Fruit fly (Drosophila melanogaster) whole organism, wandering third instar larva: ENCODE measurements around the gene Lrch.

ENCODE experiments used
- Abd-B ChIP-seq: fragments of >200 bp; optimal IDR thresholded peaks from 2 replicates; lab custom pipeline; 2017; ENCODE audit warnings: missing biosample characterization, missing genetic modification characterization
- CG9705 ChIP-seq: fragments of 200-800 bp; sonication (Bioruptor generic); optimal IDR thresholded peaks from 2 replicates; lab custom pipeline; 2018; ENCODE audit warnings: missing biosample characterization, mild to moderate bottlenecking, missing genetic modification characterization
- Dfd ChIP-seq: fragments of >200 bp; optimal IDR thresholded peaks from 2 replicates; lab custom pipeline; 2017; ENCODE audit warnings: missing biosample characterization, missing genetic modification characterization
- Dif ChIP-seq: fragments of 200-275, 200-300 bp; sonication (Bioruptor generic); optimal IDR thresholded peaks from 2 replicates; lab custom pipeline; 2018; ENCODE audit warnings: missing biosample characterization, missing genetic modification characterization; ENCODE audit not compliant: partially characterized antibody
- GATAd ChIP-seq: sonication (Bioruptor generic); optimal IDR thresholded peaks from 2 replicates; lab custom pipeline; 2016; ENCODE audit warnings: missing biosample characterization, missing genetic modification characterization
- HLH106 ChIP-seq: fragments of 200-800 bp; optimal IDR thresholded peaks from 3 replicates; lab custom pipeline; 2019; ENCODE audit warnings: missing biosample characterization, mild to moderate bottlenecking, missing genetic modification characterization, moderate library complexity
- Hnf4 ChIP-seq: fragments of 200-800 bp; sonication (Bioruptor generic); optimal IDR thresholded peaks from 2 replicates; lab custom pipeline; 2016; ENCODE audit warnings: missing biosample characterization, mild to moderate bottlenecking, missing genetic modification characterization
- Hr78 ChIP-seq: fragments of >200 bp; optimal IDR thresholded peaks from 2 replicates; lab custom pipeline; 2017; ENCODE audit warnings: missing biosample characterization, missing genetic modification characterization
- Jra ChIP-seq: sonication (Bioruptor generic); optimal IDR thresholded peaks from 2 replicates; lab custom pipeline; 2016; ENCODE audit warnings: missing biosample characterization, missing genetic modification characterization
- Mio ChIP-seq: sonication (Bioruptor generic); optimal IDR thresholded peaks from 2 replicates; lab custom pipeline; 2016; ENCODE audit warnings: missing biosample characterization, missing genetic modification characterization
- Myc ChIP-seq: fragments of >200 bp; optimal IDR thresholded peaks from 2 replicates; lab custom pipeline; 2017
- OdsH ChIP-seq: fragments of 200-800 bp; sonication (Bioruptor generic); optimal IDR thresholded peaks from 2 replicates; lab custom pipeline; 2016; ENCODE audit warnings: missing biosample characterization, mild to moderate bottlenecking, missing genetic modification characterization
- Rel ChIP-seq, 2 experiments: fragments of 200-800 bp; sonication (Bioruptor generic) in 1 of 2; optimal IDR thresholded peaks; 2 replicates in 1 of 2; 3 replicates in 1 of 2; lab custom pipeline; 2016 to 2019; ENCODE audit warnings: mild to moderate bottlenecking in 2 of 2, missing biosample characterization in 2 of 2, missing genetic modification characterization in 2 of 2, moderate library complexity in 1 of 2
- Sp1 ChIP-seq: fragments of 200-800 bp; sonication (Bioruptor generic); optimal IDR thresholded peaks from 3 replicates; lab custom pipeline; 2019; ENCODE audit warnings: missing biosample characterization, mild to moderate bottlenecking, missing genetic modification characterization, moderate library complexity
- Vsx2 ChIP-seq: fragments of 200-300, 225-300 bp; sonication (Bioruptor generic); optimal IDR thresholded peaks from 2 replicates; lab custom pipeline; 2018; ENCODE audit warnings: missing biosample characterization, missing genetic modification characterization; ENCODE audit not compliant: partially characterized antibody
- br ChIP-seq: fragments of 200-800 bp; sonication (Bioruptor generic); optimal IDR thresholded peaks from 2 replicates; lab custom pipeline; 2016; ENCODE audit warnings: missing biosample characterization, missing genetic modification characterization
- brk ChIP-seq: fragments of 200-800 bp; sonication (Bioruptor generic); optimal IDR thresholded peaks from 2 replicates; lab custom pipeline; 2016; ENCODE audit warnings: missing biosample characterization, mild to moderate bottlenecking, missing genetic modification characterization
- dl ChIP-seq, 2 experiments: fragments of 175-275, 200-275 bp in 1 of 2; fragments of 200-275 bp in 1 of 2; sonication (Bioruptor generic); optimal IDR thresholded peaks; lab custom pipeline; 2018; ENCODE audit warnings: mild to moderate bottlenecking in 2 of 2, missing biosample characterization in 2 of 2, missing genetic modification characterization in 2 of 2, moderate library complexity in 2 of 2; ENCODE audit not compliant: partially characterized antibody in 2 of 2, insufficient read depth in 1 of 2
- dmrt93B ChIP-seq: fragments of 200-800 bp; sonication (Bioruptor generic); optimal IDR thresholded peaks from 2 replicates; lab custom pipeline; 2018; ENCODE audit warnings: missing biosample characterization, mild to moderate bottlenecking, missing genetic modification characterization
- dsf ChIP-seq: sonication (Bioruptor generic); optimal IDR thresholded peaks from 2 replicates; lab custom pipeline; 2016; ENCODE audit warnings: missing biosample characterization, missing genetic modification characterization, borderline replicate concordance
- ey ChIP-seq: fragments of 200-800 bp; sonication (Bioruptor generic); optimal IDR thresholded peaks from 2 replicates; lab custom pipeline; 2016; ENCODE audit warnings: missing biosample characterization, missing genetic modification characterization
- foxo ChIP-seq, 2 experiments: fragments of 200-800 bp; sonication (Bioruptor generic); optimal IDR thresholded peaks; 2 replicates in 1 of 2; 3 replicates in 1 of 2; lab custom pipeline; 2016 to 2017; ENCODE audit warnings: missing biosample characterization in 2 of 2, missing genetic modification characterization in 2 of 2
- fru ChIP-seq: fragments of 200-800 bp; sonication (Bioruptor generic); optimal IDR thresholded peaks from 3 replicates; lab custom pipeline; 2016; ENCODE audit warnings: missing biosample characterization, mild to moderate bottlenecking, missing genetic modification characterization
- h ChIP-seq: fragments of 200-800 bp; sonication (Bioruptor generic); optimal IDR thresholded peaks from 3 replicates; lab custom pipeline; 2016; ENCODE audit warnings: missing biosample characterization, mild to moderate bottlenecking, missing genetic modification characterization
- jim ChIP-seq: fragments of 175-275, 200-325 bp; sonication (Bioruptor generic); optimal IDR thresholded peaks from 2 replicates; lab custom pipeline; 2016; ENCODE audit warnings: missing biosample characterization, mild to moderate bottlenecking, missing genetic modification characterization
- lola ChIP-seq: fragments of >200 bp; optimal IDR thresholded peaks from 2 replicates; lab custom pipeline; 2017; ENCODE audit warnings: missing biosample characterization, missing genetic modification characterization
- pan ChIP-seq: fragments of >200 bp; optimal IDR thresholded peaks from 2 replicates; lab custom pipeline; 2017
- psq ChIP-seq: fragments of 200-800 bp; sonication (Bioruptor generic); optimal IDR thresholded peaks from 3 replicates; lab custom pipeline; 2017; ENCODE audit warnings: missing biosample characterization, mild to moderate bottlenecking, missing genetic modification characterization, moderate library complexity
- rgr ChIP-seq: fragments of 200-800 bp; sonication (Bioruptor generic); optimal IDR thresholded peaks from 3 replicates; lab custom pipeline; 2016; ENCODE audit warnings: missing biosample characterization, mild to moderate bottlenecking, missing genetic modification characterization
- sage ChIP-seq: fragments of 200-800 bp; sonication (Bioruptor generic); optimal IDR thresholded peaks from 2 replicates; lab custom pipeline; 2016; ENCODE audit warnings: missing biosample characterization, mild to moderate bottlenecking, missing genetic modification characterization
- sv ChIP-seq: fragments of 200-800 bp; sonication (Bioruptor generic); optimal IDR thresholded peaks from 3 replicates; lab custom pipeline; 2016; ENCODE audit warnings: missing biosample characterization, missing genetic modification characterization
- tai ChIP-seq: sonication (Bioruptor generic); optimal IDR thresholded peaks from 2 replicates; lab custom pipeline; 2016; ENCODE audit warnings: missing biosample characterization, missing genetic modification characterization
- usp ChIP-seq: fragments of >200 bp; optimal IDR thresholded peaks from 2 replicates; lab custom pipeline; 2017; ENCODE audit warnings: missing biosample characterization, missing genetic modification characterization
- woc ChIP-seq: sonication (Bioruptor generic); optimal IDR thresholded peaks from 2 replicates; lab custom pipeline; 2016; ENCODE audit warnings: missing biosample characterization, mild to moderate bottlenecking, missing genetic modification characterization

Lrch gene

DNA sequence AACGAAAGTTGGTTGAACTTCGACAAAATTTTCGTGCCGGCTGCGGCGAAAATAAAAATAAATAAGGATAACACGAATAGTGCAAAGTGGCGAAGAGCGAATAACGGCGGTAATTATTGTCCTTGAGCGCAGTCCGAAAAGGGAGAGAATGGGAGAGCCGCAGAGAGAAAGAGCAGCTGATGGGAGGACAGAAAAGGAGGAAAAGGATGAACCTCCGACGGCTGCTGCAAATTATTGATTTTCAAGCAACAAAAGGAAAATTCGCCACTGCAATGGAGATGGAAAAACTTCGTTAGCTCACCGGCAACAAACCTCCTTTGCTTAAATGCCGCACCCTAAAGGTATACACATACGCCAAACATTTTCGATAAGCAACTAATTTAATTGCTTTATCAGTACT lies 1.1 kb downstream of the Lrch start:
- TF ChIP-seq sv (GFP tag; lab: Kevin White, UChicago) (no peak), tai (no peak), usp (no peak), fru (GFP tag; lab: Kevin White, UChicago) (no peak)
- TF ChIP-seq, all 38 proteins: peak for 0

DNA sequence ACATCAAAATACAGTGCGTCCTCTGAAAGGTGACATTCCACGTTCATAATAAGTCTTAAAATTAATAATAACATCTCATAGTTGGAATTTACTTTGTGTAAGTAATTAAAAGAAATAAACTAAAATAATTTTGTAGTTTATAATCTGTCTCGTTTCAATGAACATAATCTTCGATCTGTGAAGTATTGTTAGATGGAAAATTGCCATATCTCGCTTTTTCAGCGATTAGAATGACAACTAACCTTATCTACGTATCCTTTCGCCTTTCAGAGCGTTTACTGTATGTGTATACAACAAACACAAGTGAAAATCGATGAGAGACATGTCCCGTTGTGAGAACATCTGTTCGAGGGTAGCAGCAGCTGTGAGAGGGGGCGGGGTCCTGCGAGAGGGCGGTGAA lies 1.6 kb downstream of the Lrch start:
- TF ChIP-seq sv (GFP tag; lab: Kevin White, UChicago) = peak; percentile 28
- TF ChIP-seq GATAd (GFP tag; lab: Kevin White, UChicago) = no peak
- peak; percentile 7 for TF ChIP-seq br
- peak; percentile 16 for TF ChIP-seq Hnf4
- peak; percentile 48 for TF ChIP-seq Sp1
- no peak for TF ChIP-seq pan (lab: Kevin White, UChicago)
- TF ChIP-seq Myc (lab: Kevin White, UChicago) = no peak
- no peak for TF ChIP-seq lola (GFP tag; lab: Kevin White, UChicago)
- TF ChIP-seq psq (GFP tag; lab: Kevin White, UChicago) = peak; percentile 17
- no peak for TF ChIP-seq Mio (GFP tag; lab: Kevin White, UChicago)
- peak; percentile 2 for TF ChIP-seq Jra (GFP tag; lab: Kevin White, UChicago)
- TF ChIP-seq sage = no peak
- no peak for TF ChIP-seq Dfd (GFP tag; lab: Kevin White, UChicago)
- TF ChIP-seq ey (GFP tag; lab: Kevin White, UChicago) = peak; percentile 48
- TF ChIP-seq brk = peak; percentile 25
- peak; percentile 24 for TF ChIP-seq OdsH (GFP tag; lab: Kevin White, UChicago)
- TF ChIP-seq fru (GFP tag; lab: Kevin White, UChicago) = peak; percentile 29
- TF ChIP-seq Rel (GFP tag; optimal IDR thresholded peaks at IDR 0.05; lab: Kevin White, UChicago) = no peak
- TF ChIP-seq Rel (tag; optimal IDR thresholded peaks at IDR 0.05; lab: Kevin White, UChicago) = no peak
- TF ChIP-seq rgr = peak; percentile 25
- TF ChIP-seq Vsx2 = no peak
- TF ChIP-seq dmrt93B (GFP tag; lab: Kevin White, UChicago) = no peak
- peak; percentile 51 for TF ChIP-seq HLH106 (tag; lab: Kevin White, UChicago)
- peak; percentile 21 for TF ChIP-seq h (GFP tag; lab: Kevin White, UChicago)
- no peak for TF ChIP-seq dsf (GFP tag; lab: Kevin White, UChicago)
- TF ChIP-seq Abd-B (GFP tag; lab: Kevin White, UChicago) = no peak
- TF ChIP-seq foxo (GFP tag; optimal IDR thresholded peaks at IDR 0.05; lab: Kevin White, UChicago) = peak in 1 of 2 experiments; percentile 3
- TF ChIP-seq usp = no peak
- TF ChIP-seq, all 38 proteins: peak for 14

DNA sequence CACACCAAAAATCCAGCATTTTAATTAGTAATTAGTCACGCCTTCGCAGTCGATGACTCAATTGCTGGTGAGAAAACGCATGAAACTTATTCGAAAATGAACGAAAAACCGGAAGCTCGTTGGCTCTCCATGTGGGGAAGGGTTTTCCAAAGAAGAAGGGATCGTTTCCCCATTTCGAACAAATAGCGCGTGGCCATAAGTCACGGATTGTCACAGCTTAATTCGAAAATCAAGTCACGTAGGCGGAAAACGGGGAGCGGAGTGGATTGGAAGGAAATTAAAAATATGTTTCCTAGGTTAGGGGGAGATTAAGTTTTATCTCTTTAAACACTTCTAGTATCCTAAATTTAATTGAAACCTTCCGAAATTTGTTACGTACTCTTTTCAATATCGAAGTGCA lies 2.3 kb downstream of the Lrch start:
- TF ChIP-seq tai = no peak
- TF ChIP-seq woc = no peak
- no peak for TF ChIP-seq fru (GFP tag; lab: Kevin White, UChicago)
- TF ChIP-seq Dif (GFP tag; lab: Kevin White, UChicago) = no peak
- TF ChIP-seq sage = no peak
- TF ChIP-seq br = no peak
- TF ChIP-seq dl (GFP tag; optimal IDR thresholded peaks at IDR 0.05; lab: Kevin White, UChicago; ENCODE audit: insufficient read depth in 1 of 2, partially characterized antibody in 2 of 2) = no peak
- TF ChIP-seq Abd-B (GFP tag; lab: Kevin White, UChicago) = no peak
- no peak for TF ChIP-seq jim (GFP tag; lab: Kevin White, UChicago)
- no peak for TF ChIP-seq brk
- no peak for TF ChIP-seq Dfd (GFP tag; lab: Kevin White, UChicago)
- TF ChIP-seq OdsH (GFP tag; lab: Kevin White, UChicago) = no peak
- TF ChIP-seq Mio (GFP tag; lab: Kevin White, UChicago) = no peak
- no peak for TF ChIP-seq Hr78 (GFP tag; lab: Kevin White, UChicago)

dm6 chr2L:17381075-17381474 lies 2.8 kb downstream of the Lrch start:
- TF ChIP-seq Dif (GFP tag; lab: Kevin White, UChicago) (no peak), Dfd (GFP tag; lab: Kevin White, UChicago) (peak; percentile 43)

DNA sequence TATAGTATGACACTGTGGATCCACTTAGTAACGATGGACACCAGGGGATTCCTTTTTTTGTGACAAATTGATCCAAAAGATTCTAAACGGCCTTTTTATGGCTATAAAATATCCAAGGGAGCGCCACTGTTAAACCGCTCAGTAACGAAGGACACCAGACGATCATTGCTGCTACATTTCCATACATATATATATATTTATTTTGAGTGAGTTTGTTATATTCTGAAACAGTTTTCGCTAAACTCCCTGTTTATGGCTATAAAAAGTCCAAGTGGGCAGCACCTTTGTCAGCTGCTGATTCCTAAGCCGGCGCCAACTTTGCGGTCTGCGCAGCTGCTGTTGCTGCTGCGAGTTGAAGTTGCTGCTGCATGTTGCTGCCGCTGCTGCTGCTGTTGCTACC lies 3.4 kb downstream of the Lrch start:
- no peak for TF ChIP-seq CG9705
- TF ChIP-seq fru (GFP tag; lab: Kevin White, UChicago) = no peak
- no peak for TF ChIP-seq jim (GFP tag; lab: Kevin White, UChicago)
- peak; percentile 34 for TF ChIP-seq Myc (lab: Kevin White, UChicago)
